Worm (Caenorhabditis elegans): Measurements from ENCODE around the gene nta-1.

ce11 chrII:3775719-3776118, 32.1 kb upstream of the nta-1 start, which contains the start of gene T24E12.3:
- TF ChIP-seq zip-5 (tag; optimal IDR thresholded peaks at IDR 0.05), result no peak
- TF ChIP-seq nhr-11 (tag; optimal IDR thresholded peaks at IDR 0.05), result no peak
- no peak for TF ChIP-seq ama-1 (optimal IDR thresholded peaks at IDR 0.05)
- no peak for TF ChIP-seq unc-42 (tag; optimal IDR thresholded peaks at IDR 0.05)
- TF ChIP-seq fkh-6 (tag; optimal IDR thresholded peaks at IDR 0.05), result no peak
- no peak for TF ChIP-seq ceh-18 (tag; optimal IDR thresholded peaks at IDR 0.05)
